Fruit fly (Drosophila melanogaster) whole organism, wandering third instar larva: ENCODE data around the gene CG33124.
A peak's percentile ranks its signal among the peaks of the same experiment; 100 is the strongest.

Source experiments
- CrebA ChIP-seq: fragments of 200-800 bp; sonication (Bioruptor generic); optimal IDR thresholded peaks from 2 replicates; lab custom pipeline; 2016; ENCODE audit warnings: missing biosample characterization, mild to moderate bottlenecking, missing genetic modification characterization, borderline replicate concordance
- Dfd ChIP-seq: fragments of >200 bp; optimal IDR thresholded peaks from 2 replicates; lab custom pipeline; 2017; ENCODE audit warnings: missing biosample characterization, missing genetic modification characterization
- Mio ChIP-seq: sonication (Bioruptor generic); optimal IDR thresholded peaks from 2 replicates; lab custom pipeline; 2016; ENCODE audit warnings: missing biosample characterization, missing genetic modification characterization
- Rel ChIP-seq, 2 experiments: fragments of 200-800 bp; sonication (Bioruptor generic) in 1 of 2; optimal IDR thresholded peaks; 2 replicates in 1 of 2; 3 replicates in 1 of 2; lab custom pipeline; 2016 to 2019; ENCODE audit warnings: mild to moderate bottlenecking in 2 of 2, missing biosample characterization in 2 of 2, missing genetic modification characterization in 2 of 2, moderate library complexity in 1 of 2
- fru ChIP-seq: fragments of 200-800 bp; sonication (Bioruptor generic); optimal IDR thresholded peaks from 3 replicates; lab custom pipeline; 2016; ENCODE audit warnings: missing biosample characterization, mild to moderate bottlenecking, missing genetic modification characterization
- jim ChIP-seq: fragments of 175-275, 200-325 bp; sonication (Bioruptor generic); optimal IDR thresholded peaks from 2 replicates; lab custom pipeline; 2016; ENCODE audit warnings: missing biosample characterization, mild to moderate bottlenecking, missing genetic modification characterization
- lola ChIP-seq: fragments of >200 bp; optimal IDR thresholded peaks from 2 replicates; lab custom pipeline; 2017; ENCODE audit warnings: missing biosample characterization, missing genetic modification characterization
- pan ChIP-seq: fragments of >200 bp; optimal IDR thresholded peaks from 2 replicates; lab custom pipeline; 2017
- psq ChIP-seq: fragments of 200-800 bp; sonication (Bioruptor generic); optimal IDR thresholded peaks from 3 replicates; lab custom pipeline; 2017; ENCODE audit warnings: missing biosample characterization, mild to moderate bottlenecking, missing genetic modification characterization, moderate library complexity

DNA sequence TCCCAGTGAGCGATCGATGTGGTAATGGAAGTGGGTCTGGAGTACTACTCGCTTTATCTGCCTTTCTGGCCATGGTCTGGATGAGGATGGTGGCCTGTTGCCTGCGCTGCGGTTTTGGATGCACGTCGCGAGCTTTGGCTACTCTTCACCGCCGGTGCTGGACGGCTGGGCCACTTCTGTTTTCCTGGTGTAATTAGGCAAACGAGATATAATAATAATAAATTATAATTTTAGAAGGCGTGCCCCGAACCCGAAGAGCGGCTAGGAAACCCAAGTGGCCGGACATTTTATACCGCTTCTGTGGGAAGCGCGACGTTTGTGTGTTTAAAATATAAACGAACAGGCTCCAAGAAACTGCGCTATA lies 9.5 kb downstream of the CG33124 start:
- TF ChIP-seq Mio = no peak
- no peak for TF ChIP-seq fru (GFP tag; lab: Kevin White, UChicago)
- no peak for TF ChIP-seq pan (lab: Kevin White, UChicago)
- no peak for TF ChIP-seq CrebA (GFP tag; lab: Kevin White, UChicago)
- TF ChIP-seq psq (GFP tag; lab: Kevin White, UChicago) = no peak
- peak; percentile 62 for TF ChIP-seq Rel (GFP tag; optimal IDR thresholded peaks at IDR 0.05; lab: Kevin White, UChicago)
- TF ChIP-seq Rel (tag; optimal IDR thresholded peaks at IDR 0.05; lab: Kevin White, UChicago) = no peak
- no peak for TF ChIP-seq Dfd
- no peak for TF ChIP-seq lola (GFP tag; lab: Kevin White, UChicago)
- no peak for TF ChIP-seq jim
